Fruit fly (Drosophila melanogaster): ENCODE measurements around the gene dpr3.

The dpr3 gene

dm6 chr2L:2054289-2054688 is 55.4 kb downstream of the dpr3 start, which contains the start of gene Or22c:
Or22c (plus strand) TSS chr2L:2054589.
- TF ChIP-seq ey (GFP tag; optimal IDR thresholded peaks at IDR 0.05) (no peak), woc (GFP tag; optimal IDR thresholded peaks at IDR 0.05) (no peak), Myc (optimal IDR thresholded peaks at IDR 0.05) (no peak), CG9705 (GFP tag; optimal IDR thresholded peaks at IDR 0.05) (no peak), Dfd (GFP tag; optimal IDR thresholded peaks at IDR 0.05) (no peak), HLH106 (tag; optimal IDR thresholded peaks at IDR 0.05) (no peak), pan (optimal IDR thresholded peaks at IDR 0.05) (no peak), rgr (GFP tag; optimal IDR thresholded peaks at IDR 0.05) (no peak), Abd-B (GFP tag; optimal IDR thresholded peaks at IDR 0.05) (no peak), usp (GFP tag; optimal IDR thresholded peaks at IDR 0.05) (no peak), lola (GFP tag; optimal IDR thresholded peaks at IDR 0.05) (no peak), N (GFP tag; optimal IDR thresholded peaks at IDR 0.05) (no peak)

dm6 chr2L:2045265-2045664 is 64.4 kb downstream of the dpr3 start, which contains the start of gene Kebab:
Kebab (plus strand) TSS chr2L:2045494.
- TF ChIP-seq Vsx2 (GFP tag; optimal IDR thresholded peaks at IDR 0.05; ENCODE audit: partially characterized antibody) (no peak), HLH106 (tag; optimal IDR thresholded peaks at IDR 0.05) (no peak), Abd-B (GFP tag; optimal IDR thresholded peaks at IDR 0.05) (no peak), Myc (optimal IDR thresholded peaks at IDR 0.05) (no peak), br (GFP tag; optimal IDR thresholded peaks at IDR 0.05) (no peak)

dm6 chr2L:2044826-2045225 is 64.9 kb downstream of the dpr3 start:
- TF ChIP-seq Hr78 (GFP tag; optimal IDR thresholded peaks at IDR 0.05) (no peak), Rel (GFP tag; optimal IDR thresholded peaks at IDR 0.05) (no peak), Rel (tag; optimal IDR thresholded peaks at IDR 0.05) (no peak), CG32264 (GFP tag; optimal IDR thresholded peaks at IDR 0.05) (no peak), Dif (GFP tag; optimal IDR thresholded peaks at IDR 0.05; ENCODE audit: partially characterized antibody) (no peak), Sp1 (GFP tag; optimal IDR thresholded peaks at IDR 0.05) (no peak), Dfd (GFP tag; optimal IDR thresholded peaks at IDR 0.05) (no peak), fru (GFP tag; optimal IDR thresholded peaks at IDR 0.05) (no peak), h (GFP tag; optimal IDR thresholded peaks at IDR 0.05) (no peak), Hnf4 (GFP tag; optimal IDR thresholded peaks at IDR 0.05) (no peak), N (GFP tag; optimal IDR thresholded peaks at IDR 0.05) (no peak), lola (GFP tag; optimal IDR thresholded peaks at IDR 0.05) (no peak), dsf (GFP tag; optimal IDR thresholded peaks at IDR 0.05; ENCODE audit: borderline replicate concordance) (no peak), brk (GFP tag; optimal IDR thresholded peaks at IDR 0.05) (no peak)

dm6 chr2L:2042072-2042471 is 67.6 kb downstream of the dpr3 start:
- TF ChIP-seq Abd-B (GFP tag; optimal IDR thresholded peaks at IDR 0.05) (no peak), pan (optimal IDR thresholded peaks at IDR 0.05) (no peak), rgr (GFP tag; optimal IDR thresholded peaks at IDR 0.05) (no peak), brk (GFP tag; optimal IDR thresholded peaks at IDR 0.05) (no peak), CG9705 (GFP tag; optimal IDR thresholded peaks at IDR 0.05) (no peak)

dm6 chr2L:2039458-2039857 is 70.2 kb downstream of the dpr3 start:
- TF ChIP-seq fru (GFP tag; optimal IDR thresholded peaks at IDR 0.05) (no peak), Dif (GFP tag; optimal IDR thresholded peaks at IDR 0.05; ENCODE audit: partially characterized antibody) (no peak), CrebA (GFP tag; optimal IDR thresholded peaks at IDR 0.05; ENCODE audit: borderline replicate concordance) (no peak), dsf (GFP tag; optimal IDR thresholded peaks at IDR 0.05; ENCODE audit: borderline replicate concordance) (no peak), Jra (GFP tag; optimal IDR thresholded peaks at IDR 0.05) (no peak), Hnf4 (GFP tag; optimal IDR thresholded peaks at IDR 0.05) (no peak), dl (GFP tag; optimal IDR thresholded peaks at IDR 0.05; ENCODE audit: insufficient read depth in 1 of 2, partially characterized antibody in 2 of 2) (no peak), br (GFP tag; optimal IDR thresholded peaks at IDR 0.05) (no peak), rgr (GFP tag; optimal IDR thresholded peaks at IDR 0.05) (no peak), Dfd (GFP tag; optimal IDR thresholded peaks at IDR 0.05) (no peak), woc (GFP tag; optimal IDR thresholded peaks at IDR 0.05) (no peak), Mio (GFP tag; optimal IDR thresholded peaks at IDR 0.05) (no peak), Myc (optimal IDR thresholded peaks at IDR 0.05) (no peak), psq (GFP tag; optimal IDR thresholded peaks at IDR 0.05) (no peak), usp (GFP tag; optimal IDR thresholded peaks at IDR 0.05) (no peak), foxo (GFP tag; optimal IDR thresholded peaks at IDR 0.05) (no peak), Vsx2 (GFP tag; optimal IDR thresholded peaks at IDR 0.05; ENCODE audit: partially characterized antibody) (no peak)

dm6 chr2L:2038956-2039263 is 70.8 kb downstream of the dpr3 start:
- TF ChIP-seq Rel (GFP tag; optimal IDR thresholded peaks at IDR 0.05) (no peak), Rel (tag; optimal IDR thresholded peaks at IDR 0.05) (peak; percentile 90), Myc (optimal IDR thresholded peaks at IDR 0.05) (no peak)
